Worm (Caenorhabditis elegans): Measurements from ENCODE around the gene gfat-1.
A peak's percentile ranks its signal among the peaks of the same experiment; 100 is the strongest.

The gfat-1 gene

DNA sequence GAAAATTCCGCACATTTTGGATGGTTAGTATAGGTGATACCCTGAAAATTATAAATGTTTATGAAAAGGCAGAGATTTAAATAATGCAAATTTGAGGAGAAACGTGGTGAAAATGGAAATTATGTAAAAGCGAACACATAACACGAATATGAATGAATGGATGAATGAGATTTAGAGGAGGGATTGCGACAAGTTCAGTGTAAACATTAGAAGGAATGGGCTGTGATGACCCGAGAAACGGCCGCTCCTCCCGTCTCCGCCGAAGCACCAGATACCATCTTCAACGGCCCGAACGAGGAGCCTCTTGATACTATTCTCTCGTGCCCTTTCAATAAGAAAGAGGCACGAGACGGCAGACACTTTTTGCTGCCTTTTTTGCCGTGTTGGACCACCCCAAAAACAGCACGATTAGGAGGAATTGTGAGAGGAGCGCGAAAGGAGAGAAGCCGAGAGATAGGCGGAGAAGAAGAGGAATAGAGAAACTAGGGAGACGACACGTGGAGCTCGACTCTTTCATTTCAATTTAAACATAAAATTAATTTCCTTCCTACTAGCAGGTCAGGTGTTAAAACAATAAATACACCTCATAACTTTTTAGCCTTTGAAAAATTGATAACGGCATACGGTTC, at the start of gene gfat-1:
TSS of gene gfat-1 (minus strand) at position 51 of the 629 bp plus-strand sequence.
- peak; percentile 6 for TF ChIP-seq hmg-4 (GFP tag; optimal IDR thresholded peaks at IDR 0.05)
- no peak for TF ChIP-seq hmbx-1 (tag; optimal IDR thresholded peaks at IDR 0.05)

DNA sequence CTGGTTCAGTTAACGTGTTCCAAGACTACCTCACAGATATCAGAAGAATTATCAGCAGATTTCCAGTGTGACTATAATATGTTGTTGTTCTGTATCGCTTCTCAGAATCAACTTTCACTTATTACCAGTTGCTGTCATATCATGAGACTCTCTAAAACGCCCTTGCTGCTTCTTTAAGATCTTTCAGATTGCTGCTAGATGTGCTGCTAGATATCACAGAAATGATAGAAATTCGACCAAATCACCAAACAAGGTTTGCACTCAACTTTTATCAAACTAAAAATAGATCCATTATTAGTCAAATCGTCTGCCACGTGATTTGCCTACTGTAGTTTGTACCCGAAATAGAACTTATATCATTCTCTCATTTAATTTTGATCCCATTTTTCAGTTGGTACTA, 49.3 kb upstream of the gfat-1 start:
- no peak for TF ChIP-seq hmbx-1 (tag; optimal IDR thresholded peaks at IDR 0.05)
- TF ChIP-seq flt-1 (GFP tag; IDR thresholded peaks at IDR 0.05): no peak
- TF ChIP-seq sea-1 (GFP tag; conservative IDR thresholded peaks at IDR 0.05): no peak
- no peak for TF ChIP-seq ets-7 (tag; optimal IDR thresholded peaks at IDR 0.05)
- no peak for TF ChIP-seq F13C5.2 (tag; optimal IDR thresholded peaks at IDR 0.05)
- TF ChIP-seq tra-4 (tag; optimal IDR thresholded peaks at IDR 0.05): no peak
- no peak for TF ChIP-seq aly-1 (tag; optimal IDR thresholded peaks at IDR 0.05)
- no peak for TF ChIP-seq B0310.2 (tag; optimal IDR thresholded peaks at IDR 0.05)
- no peak for TF ChIP-seq scrt-1 (GFP tag; IDR thresholded peaks at IDR 0.05)
- TF ChIP-seq hnd-1 (tag; optimal IDR thresholded peaks at IDR 0.05): no peak
- TF ChIP-seq ceh-36 (tag; optimal IDR thresholded peaks at IDR 0.05): no peak
- TF ChIP-seq ceh-13 (GFP tag; optimal IDR thresholded peaks at IDR 0.05): no peak
- TF ChIP-seq hmg-4 (GFP tag; optimal IDR thresholded peaks at IDR 0.05): no peak
- no peak for TF ChIP-seq pes-1 (GFP tag; IDR thresholded peaks at IDR 0.05)
- no peak for TF ChIP-seq tbx-11 (GFP tag; IDR thresholded peaks at IDR 0.05)
- TF ChIP-seq tbx-37 (GFP tag; conservative IDR thresholded peaks at IDR 0.05): no peak
- TF ChIP-seq ama-1 (optimal IDR thresholded peaks at IDR 0.05): no peak

DNA sequence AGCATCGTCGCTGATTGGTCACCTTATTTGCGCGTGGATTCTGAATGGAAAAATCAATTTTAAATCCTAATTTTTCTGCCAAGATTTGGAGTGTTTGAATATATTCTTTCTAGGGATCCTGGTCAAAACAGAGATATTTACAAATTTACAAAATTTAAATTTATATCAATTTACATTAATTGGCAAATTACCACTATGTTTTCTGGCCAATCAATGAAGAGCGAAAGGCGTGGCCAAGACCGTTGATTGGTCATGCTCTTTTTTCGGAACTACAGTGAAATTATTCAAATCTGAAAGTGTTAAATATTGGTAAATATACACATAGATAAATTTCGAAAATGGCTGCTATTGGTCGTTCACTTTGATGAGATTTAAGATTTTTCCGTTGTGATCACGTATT, 47.5 kb upstream of the gfat-1 start:
- TF ChIP-seq flt-1 (GFP tag; IDR thresholded peaks at IDR 0.05): no peak
- no peak for TF ChIP-seq hnd-1 (tag; optimal IDR thresholded peaks at IDR 0.05)
- TF ChIP-seq ceh-36 (tag; optimal IDR thresholded peaks at IDR 0.05): no peak
- TF ChIP-seq hmbx-1 (tag; optimal IDR thresholded peaks at IDR 0.05): no peak
- TF ChIP-seq tbx-37 (GFP tag; conservative IDR thresholded peaks at IDR 0.05): no peak
- TF ChIP-seq tbx-11 (GFP tag; IDR thresholded peaks at IDR 0.05): no peak
- TF ChIP-seq tra-4 (tag; optimal IDR thresholded peaks at IDR 0.05): no peak
- no peak for TF ChIP-seq hmg-4 (GFP tag; optimal IDR thresholded peaks at IDR 0.05)
- no peak for TF ChIP-seq ceh-13 (GFP tag; optimal IDR thresholded peaks at IDR 0.05)
- no peak for TF ChIP-seq F13C5.2 (tag; optimal IDR thresholded peaks at IDR 0.05)
- TF ChIP-seq sea-1 (GFP tag; conservative IDR thresholded peaks at IDR 0.05): no peak
- TF ChIP-seq scrt-1 (GFP tag; IDR thresholded peaks at IDR 0.05): no peak
- TF ChIP-seq ets-7 (tag; optimal IDR thresholded peaks at IDR 0.05): no peak
- TF ChIP-seq pes-1 (GFP tag; IDR thresholded peaks at IDR 0.05): no peak
- TF ChIP-seq aly-1 (tag; optimal IDR thresholded peaks at IDR 0.05): no peak
- TF ChIP-seq B0310.2 (tag; optimal IDR thresholded peaks at IDR 0.05): no peak
- TF ChIP-seq ama-1 (optimal IDR thresholded peaks at IDR 0.05): no peak

DNA sequence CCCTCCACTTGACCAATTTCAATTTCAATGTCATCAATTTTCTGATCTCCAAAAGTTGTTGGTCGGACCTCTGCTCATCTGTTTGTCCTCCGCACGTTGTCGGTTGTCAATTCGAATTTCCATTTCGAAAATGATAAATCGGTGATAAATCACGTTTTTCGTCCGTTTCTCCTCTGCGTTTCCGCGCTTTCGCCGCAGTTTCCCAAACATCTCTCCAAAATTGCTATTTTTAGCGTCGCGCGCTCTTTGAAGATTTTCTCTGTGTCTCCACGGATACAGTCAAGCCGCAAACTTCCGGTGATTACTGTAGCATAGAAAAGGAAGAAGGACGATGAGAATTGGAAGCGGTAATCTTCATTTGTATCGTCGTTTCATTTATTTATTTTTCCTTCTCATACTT, 46.8 kb upstream of the gfat-1 start:
- TF ChIP-seq ceh-13 (GFP tag; optimal IDR thresholded peaks at IDR 0.05) (no peak), F13C5.2 (tag; optimal IDR thresholded peaks at IDR 0.05) (no peak), B0310.2 (tag; optimal IDR thresholded peaks at IDR 0.05) (no peak), tbx-11 (GFP tag; IDR thresholded peaks at IDR 0.05) (no peak), tra-4 (tag; optimal IDR thresholded peaks at IDR 0.05) (no peak), sea-1 (GFP tag; conservative IDR thresholded peaks at IDR 0.05) (no peak), hmbx-1 (tag; optimal IDR thresholded peaks at IDR 0.05) (no peak), aly-1 (tag; optimal IDR thresholded peaks at IDR 0.05) (no peak), tbx-37 (GFP tag; conservative IDR thresholded peaks at IDR 0.05) (no peak), hnd-1 (tag; optimal IDR thresholded peaks at IDR 0.05) (no peak), scrt-1 (GFP tag; IDR thresholded peaks at IDR 0.05) (no peak), ama-1 (optimal IDR thresholded peaks at IDR 0.05) (no peak), hmg-4 (GFP tag; optimal IDR thresholded peaks at IDR 0.05) (no peak), pes-1 (GFP tag; IDR thresholded peaks at IDR 0.05) (no peak), ceh-36 (tag; optimal IDR thresholded peaks at IDR 0.05) (no peak)

DNA sequence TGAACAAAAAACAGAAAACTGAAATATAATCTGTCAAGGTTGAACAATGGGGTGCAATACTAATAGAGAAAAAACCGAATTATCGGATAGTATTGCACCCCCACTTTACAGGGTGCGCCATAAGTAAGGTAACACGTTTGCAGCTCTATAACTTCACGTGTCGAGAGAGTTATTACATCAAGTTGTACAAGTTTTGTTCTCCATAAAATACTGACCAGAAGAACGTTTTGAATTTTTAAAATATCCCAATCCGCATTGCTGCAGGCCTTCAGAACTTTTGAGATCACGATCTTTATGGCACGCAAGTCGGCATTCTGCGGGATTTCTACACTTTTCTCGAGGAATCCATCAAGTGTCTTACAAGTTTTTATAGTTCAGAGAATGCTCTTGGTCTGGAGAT, 42.6 kb upstream of the gfat-1 start:
- TF ChIP-seq hmbx-1 (tag; optimal IDR thresholded peaks at IDR 0.05) (no peak), pes-1 (GFP tag; IDR thresholded peaks at IDR 0.05) (no peak), ceh-36 (tag; optimal IDR thresholded peaks at IDR 0.05) (no peak), B0310.2 (tag; optimal IDR thresholded peaks at IDR 0.05) (no peak), tbx-37 (GFP tag; conservative IDR thresholded peaks at IDR 0.05) (no peak)

DNA sequence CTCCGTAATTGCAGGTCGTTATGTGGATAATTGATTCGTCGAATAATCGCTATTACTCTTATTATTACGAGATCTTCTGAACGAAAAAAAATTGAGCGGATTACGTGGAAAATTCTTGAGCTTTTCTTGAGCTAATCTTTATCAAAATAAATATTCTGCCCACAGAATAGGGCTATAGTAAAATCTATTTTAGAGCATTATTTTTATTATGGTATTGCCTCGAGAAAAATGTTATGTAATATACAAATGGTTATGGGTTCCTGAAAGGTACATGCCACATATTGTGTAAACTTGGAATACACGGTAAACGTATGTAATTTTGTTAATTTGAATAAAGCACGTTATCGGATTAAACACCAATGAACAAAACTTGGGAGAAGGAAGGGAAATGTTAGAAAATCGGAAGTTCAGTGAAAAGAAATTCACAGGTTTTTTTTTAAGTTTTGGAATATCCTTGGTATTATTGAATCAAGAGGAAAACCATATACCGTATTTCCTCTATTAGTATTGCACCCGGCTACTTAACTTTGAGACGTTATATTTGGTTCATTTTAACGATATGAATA, 42.1 kb upstream of the gfat-1 start:
- TF ChIP-seq scrt-1 (GFP tag; IDR thresholded peaks at IDR 0.05) (no peak), tbx-37 (GFP tag; conservative IDR thresholded peaks at IDR 0.05) (peak; percentile 27; the same call in 1 of the 2 replicates), B0310.2 (tag; optimal IDR thresholded peaks at IDR 0.05) (peak; percentile 1), ceh-36 (tag; optimal IDR thresholded peaks at IDR 0.05) (peak; percentile 23)

DNA sequence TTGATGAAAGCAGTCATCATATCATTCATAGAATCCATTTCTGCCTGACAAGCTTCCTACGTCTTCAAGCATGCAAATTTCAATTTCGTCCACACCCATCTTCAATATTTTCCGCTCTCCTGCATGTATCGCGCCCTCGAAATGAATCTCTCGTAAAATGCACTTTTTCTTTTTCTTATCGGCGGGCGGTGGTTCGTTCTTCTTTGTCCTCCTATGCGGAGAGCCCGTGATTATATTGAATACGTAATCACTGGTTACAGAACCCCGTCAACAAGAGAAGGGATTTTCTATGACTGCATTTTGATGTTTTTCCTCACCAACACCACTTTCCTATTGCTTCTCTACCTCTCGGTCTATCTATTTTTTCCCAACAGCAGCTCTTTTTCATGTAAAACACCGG, 41.4 kb upstream of the gfat-1 start:
- TF ChIP-seq ama-1 (optimal IDR thresholded peaks at IDR 0.05) (peak; percentile 51), ets-7 (tag; optimal IDR thresholded peaks at IDR 0.05) (no peak), sea-1 (GFP tag; conservative IDR thresholded peaks at IDR 0.05) (peak; percentile 39; the same call in 1 of the 2 replicates), B0310.2 (tag; optimal IDR thresholded peaks at IDR 0.05) (no peak), hmg-4 (GFP tag; optimal IDR thresholded peaks at IDR 0.05) (peak; percentile 56), ceh-36 (tag; optimal IDR thresholded peaks at IDR 0.05) (no peak)

DNA sequence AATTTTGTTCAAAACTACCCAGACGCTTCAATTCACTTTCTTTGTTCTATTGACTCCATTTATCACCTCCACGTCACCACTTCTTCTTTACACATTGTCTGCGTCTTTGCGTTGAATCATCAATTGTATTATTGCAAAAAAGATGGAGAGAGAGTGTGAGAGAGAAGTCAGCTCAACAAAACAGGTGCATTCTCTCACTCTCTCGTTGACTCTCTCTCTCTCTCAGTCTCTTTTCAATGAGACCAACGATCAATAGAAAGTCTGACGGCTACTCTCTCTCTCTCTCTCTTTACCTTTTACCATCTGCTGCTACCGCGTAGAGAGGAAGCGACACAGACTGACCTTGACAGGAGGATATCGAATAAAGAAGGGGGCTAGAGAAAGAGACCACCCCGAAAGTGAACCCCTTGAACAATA, 40.5 kb upstream of the gfat-1 start:
- TF ChIP-seq ceh-36 (tag; optimal IDR thresholded peaks at IDR 0.05) (peak; percentile 35), flt-1 (GFP tag; IDR thresholded peaks at IDR 0.05) (0 out of 2 replicates have a peak, but pooled peaks have one; percentile 10), F13C5.2 (tag; optimal IDR thresholded peaks at IDR 0.05) (peak; percentile 37), hmg-4 (GFP tag; optimal IDR thresholded peaks at IDR 0.05) (peak; percentile 74), ama-1 (optimal IDR thresholded peaks at IDR 0.05) (peak; percentile 90), sea-1 (GFP tag; conservative IDR thresholded peaks at IDR 0.05) (no peak), tbx-11 (GFP tag; IDR thresholded peaks at IDR 0.05) (no peak), tra-4 (tag; optimal IDR thresholded peaks at IDR 0.05) (no peak), ets-7 (tag; optimal IDR thresholded peaks at IDR 0.05) (peak; percentile 7), pes-1 (GFP tag; IDR thresholded peaks at IDR 0.05) (no peak), tbx-37 (GFP tag; conservative IDR thresholded peaks at IDR 0.05) (no peak), B0310.2 (tag; optimal IDR thresholded peaks at IDR 0.05) (no peak), hmbx-1 (tag; optimal IDR thresholded peaks at IDR 0.05) (no peak), hnd-1 (tag; optimal IDR thresholded peaks at IDR 0.05) (no peak), scrt-1 (GFP tag; IDR thresholded peaks at IDR 0.05) (0 out of 2 replicates have a peak, but pooled peaks have one; percentile 40), aly-1 (tag; optimal IDR thresholded peaks at IDR 0.05) (no peak), ceh-13 (GFP tag; optimal IDR thresholded peaks at IDR 0.05) (no peak)
